Fruit fly (Drosophila melanogaster) whole organism, embryonic: ENCODE data around the gene CG14515.

Source experiments
- CG10654 ChIP-seq: fragments of 200-800 bp; sonication (Bioruptor generic); optimal IDR thresholded peaks from 2 replicates; lab custom pipeline; 2016; ENCODE audit warnings: missing biosample characterization, missing genetic modification characterization
- CG12155 ChIP-seq: fragments of 200-800 bp; sonication (Bioruptor generic); optimal IDR thresholded peaks from 3 replicates; lab custom pipeline; 2016; ENCODE audit warnings: missing biosample characterization, missing genetic modification characterization
- CG13296 ChIP-seq: fragments of 200-800 bp; sonication (Bioruptor generic); optimal IDR thresholded peaks from 3 replicates; lab custom pipeline; 2018; ENCODE audit warnings: missing biosample characterization, mild to moderate bottlenecking, missing genetic modification characterization
- CG13624 ChIP-seq: fragments of 200-800 bp; sonication (Bioruptor generic); optimal IDR thresholded peaks from 2 replicates; lab custom pipeline; 2016; ENCODE audit warnings: missing biosample characterization, missing genetic modification characterization
- CG14860 ChIP-seq: fragments of 200-800 bp; sonication (Bioruptor generic); IDR thresholded peaks from 3 replicates; pipeline ENCODE4 v1.3.6; 2022; ENCODE audit warnings: missing biosample characterization, missing genetic modification characterization; ENCODE audit not compliant: partially characterized antibody
- CG1647 ChIP-seq: fragments of 200-800 bp; sonication (Bioruptor generic); optimal IDR thresholded peaks from 3 replicates; lab custom pipeline; 2016; ENCODE audit warnings: missing biosample characterization, missing genetic modification characterization
- CG16813 ChIP-seq: fragments of 200-800 bp; sonication (Bioruptor generic); IDR thresholded peaks from 3 replicates; pipeline ENCODE4 v1.3.6; 2022; ENCODE audit warnings: missing biosample characterization, missing genetic modification characterization; ENCODE audit not compliant: partially characterized antibody
- CG17829 ChIP-seq: fragments of 200-800 bp; optimal IDR thresholded peaks from 2 replicates; lab custom pipeline; 2019; ENCODE audit warnings: missing biosample characterization, mild to moderate bottlenecking, missing genetic modification characterization, moderate library complexity
- CG1832 ChIP-seq: fragments of 200-800 bp; sonication (Bioruptor generic); optimal IDR thresholded peaks from 2 replicates; lab custom pipeline; 2017; ENCODE audit warnings: missing biosample characterization, mild to moderate bottlenecking, missing genetic modification characterization, inconsistent platforms
- CG30020 ChIP-seq: fragments of 200-800 bp; optimal IDR thresholded peaks from 2 replicates; lab custom pipeline; 2019; ENCODE audit warnings: missing biosample characterization, mild to moderate bottlenecking, missing genetic modification characterization, moderate library complexity
- CG34224 ChIP-seq: fragments of 200-800 bp; sonication (Bioruptor generic); IDR thresholded peaks from 3 replicates; pipeline ENCODE4 v1.3.6; 2022; ENCODE audit warnings: missing biosample characterization, missing genetic modification characterization; ENCODE audit not compliant: partially characterized antibody
- CG34422 ChIP-seq: fragments of 200-800 bp; sonication (Bioruptor generic); IDR thresholded peaks from 3 replicates; pipeline ENCODE4 v1.3.6; 2022; ENCODE audit warnings: missing biosample characterization, missing genetic modification characterization
- CG42726 ChIP-seq: fragments of 200-800 bp; sonication (Bioruptor generic); IDR thresholded peaks from 2 replicates; pipeline ENCODE4 v1.3.6; 2022; ENCODE audit warnings: missing biosample characterization, missing genetic modification characterization; ENCODE audit not compliant: partially characterized antibody
- CG43689 ChIP-seq: fragments of 200-800 bp; sonication (Bioruptor generic); IDR thresholded peaks from 2 replicates; pipeline ENCODE4 v1.3.6; 2022; ENCODE audit warnings: missing biosample characterization, missing genetic modification characterization
- CG6791 ChIP-seq: fragments of 200-800 bp; sonication (Bioruptor generic); IDR thresholded peaks from 3 replicates; pipeline ENCODE4 v1.3.6; 2022; ENCODE audit warnings: missing biosample characterization, missing genetic modification characterization; ENCODE audit not compliant: partially characterized antibody
- CG7963 ChIP-seq: fragments of 200-800 bp; sonication (Bioruptor generic); IDR thresholded peaks from 3 replicates; pipeline ENCODE4 v1.3.6; 2022; ENCODE audit warnings: missing biosample characterization, missing genetic modification characterization; ENCODE audit not compliant: partially characterized antibody
- CG7987 ChIP-seq: fragments of 200-800 bp; sonication (Bioruptor generic); optimal IDR thresholded peaks from 2 replicates; lab custom pipeline; 2018; ENCODE audit warnings: missing biosample characterization, mild to moderate bottlenecking, missing genetic modification characterization, moderate library complexity
- CG8944 ChIP-seq: fragments of 200-800 bp; sonication (Bioruptor generic); optimal IDR thresholded peaks from 3 replicates; lab custom pipeline; 2016; ENCODE audit warnings: missing biosample characterization, missing genetic modification characterization
- CG9797 ChIP-seq: fragments of 200-800 bp; sonication (Bioruptor generic); optimal IDR thresholded peaks from 3 replicates; lab custom pipeline; 2018; ENCODE audit warnings: missing biosample characterization, mild to moderate bottlenecking, missing genetic modification characterization
- CG9932 ChIP-seq: fragments of 200-800 bp; sonication (Bioruptor generic); IDR thresholded peaks from 2 replicates; pipeline ENCODE4 v1.3.6; 2022; ENCODE audit warnings: missing biosample characterization, missing genetic modification characterization
- CHES-1-like ChIP-seq: fragments of 200-800 bp; sonication (Bioruptor generic); optimal IDR thresholded peaks from 2 replicates; lab custom pipeline; 2016; ENCODE audit warnings: missing biosample characterization, missing genetic modification characterization
- CTCF ChIP-seq: fragments of 200-800 bp; sonication (Bioruptor generic); optimal IDR thresholded peaks from 2 replicates; lab custom pipeline; 2017; ENCODE audit warnings: missing biosample characterization, mild to moderate bottlenecking, missing genetic modification characterization, moderate library complexity
- Dbx ChIP-seq: fragments of 200-800 bp; sonication (Bioruptor generic); IDR thresholded peaks from 3 replicates; pipeline ENCODE4 v1.3.6; 2022; ENCODE audit warnings: missing biosample characterization, missing genetic modification characterization
- Dll ChIP-seq: fragments of 200-800 bp; sonication (Bioruptor generic); IDR thresholded peaks from 4 replicates; pipeline ENCODE4 v1.3.6; 2022; ENCODE audit warnings: missing biosample characterization, missing genetic modification characterization; ENCODE audit not compliant: partially characterized antibody
- Dp ChIP-seq: fragments of 200-800 bp; sonication (Bioruptor generic); optimal IDR thresholded peaks from 2 replicates; lab custom pipeline; 2018; ENCODE audit warnings: missing biosample characterization, mild to moderate bottlenecking, missing genetic modification characterization, moderate library complexity
- Gug ChIP-seq: fragments of 200-800 bp; sonication (Bioruptor generic); IDR thresholded peaks from 4 replicates; pipeline ENCODE4 v1.3.6; 2022; ENCODE audit warnings: missing biosample characterization, missing genetic modification characterization
- HLH4C ChIP-seq: fragments of 200-800 bp; sonication (Bioruptor generic); IDR thresholded peaks from 3 replicates; pipeline ENCODE4 v1.3.6; 2022; ENCODE audit warnings: missing biosample characterization, missing genetic modification characterization; ENCODE audit not compliant: partially characterized antibody
- Mes4 ChIP-seq: fragments of 200-800 bp; sonication (Bioruptor generic); optimal IDR thresholded peaks from 2 replicates; lab custom pipeline; 2016; ENCODE audit warnings: missing biosample characterization, missing genetic modification characterization
- NK7.1 ChIP-seq: fragments of 200-800 bp; sonication (Bioruptor generic); optimal IDR thresholded peaks from 3 replicates; lab custom pipeline; 2016; ENCODE audit warnings: missing biosample characterization, missing genetic modification characterization
- Sry-δ ChIP-seq: fragments of 200-800 bp; sonication (Bioruptor generic); optimal IDR thresholded peaks from 2 replicates; lab custom pipeline; 2016; ENCODE audit warnings: missing biosample characterization, missing genetic modification characterization
- Ssrp ChIP-seq: fragments of 200-800 bp; sonication (Bioruptor generic); optimal IDR thresholded peaks from 2 replicates; lab custom pipeline; 2018; ENCODE audit warnings: missing biosample characterization, mild to moderate bottlenecking, missing genetic modification characterization, moderate library complexity
- al ChIP-seq: fragments of 200-800 bp; sonication (Bioruptor generic); IDR thresholded peaks from 2 replicates; pipeline ENCODE4 v1.3.6; 2022; ENCODE audit warnings: missing biosample characterization, missing genetic modification characterization
- bbx ChIP-seq: fragments of 200-800 bp; sonication (Bioruptor generic); IDR thresholded peaks from 2 replicates; pipeline ENCODE4 v1.3.6; 2022; ENCODE audit warnings: missing biosample characterization, missing genetic modification characterization; ENCODE audit not compliant: partially characterized antibody
- danr ChIP-seq: fragments of 200-800 bp; sonication (Bioruptor generic); IDR thresholded peaks from 2 replicates; pipeline ENCODE4 v1.3.6; 2022; ENCODE audit warnings: missing biosample characterization, missing genetic modification characterization
- disco-r ChIP-seq: fragments of 200-800 bp; sonication (Bioruptor generic); optimal IDR thresholded peaks from 2 replicates; lab custom pipeline; 2016; ENCODE audit warnings: missing biosample characterization, missing genetic modification characterization
- gce ChIP-seq: fragments of 200-800 bp; sonication (Bioruptor generic); IDR thresholded peaks from 3 replicates; pipeline ENCODE4 v1.3.6; 2022; ENCODE audit warnings: missing biosample characterization, missing genetic modification characterization
- mirr ChIP-seq: fragments of 200-800 bp; sonication (Bioruptor generic); optimal IDR thresholded peaks from 3 replicates; lab custom pipeline; 2018; ENCODE audit warnings: missing biosample characterization, mild to moderate bottlenecking, missing genetic modification characterization
- nerfin-2 ChIP-seq: fragments of 200-800 bp; sonication (Bioruptor generic); IDR thresholded peaks from 2 replicates; pipeline ENCODE4 v1.3.6; 2022; ENCODE audit warnings: missing biosample characterization, missing genetic modification characterization; ENCODE audit not compliant: partially characterized antibody
- nmo ChIP-seq: fragments of 200-800 bp; sonication (Bioruptor generic); optimal IDR thresholded peaks from 2 replicates; lab custom pipeline; 2018; ENCODE audit warnings: missing biosample characterization, mild to moderate bottlenecking, missing genetic modification characterization, moderate library complexity
- phol ChIP-seq: fragments of 200-800 bp; sonication (Bioruptor generic); optimal IDR thresholded peaks from 3 replicates; lab custom pipeline; 2018; ENCODE audit warnings: missing biosample characterization, mild to moderate bottlenecking, missing genetic modification characterization, moderate library complexity
- prd ChIP-seq, 3 experiments: fragments of >200 bp in 2 of 3; fragments of 200-800 bp in 1 of 3; sonication (Bioruptor generic) in 1 of 3; optimal IDR thresholded peaks in 2 of 3; IDR thresholded peaks in 1 of 3; 2 replicates in 2 of 3; 3 replicates in 1 of 3; pipeline versions ENCODE4 v1.3.6 to Lab custom; 2017 to 2022; ENCODE audit warnings: missing biosample characterization in 1 of 3, missing genetic modification characterization in 1 of 3
- ro ChIP-seq: fragments of 200-800 bp; sonication (Bioruptor generic); IDR thresholded peaks from 2 replicates; pipeline ENCODE4 v1.3.6; 2022; ENCODE audit warnings: missing biosample characterization, missing genetic modification characterization
- sd ChIP-seq: fragments of 200-800 bp; sonication (Bioruptor generic); optimal IDR thresholded peaks from 3 replicates; lab custom pipeline; 2018; ENCODE audit warnings: missing biosample characterization, mild to moderate bottlenecking, missing genetic modification characterization, moderate library complexity
- ssp ChIP-seq: fragments of 200-800 bp; sonication (Bioruptor generic); IDR thresholded peaks from 2 replicates; pipeline ENCODE4 v1.3.6; 2022; ENCODE audit warnings: missing biosample characterization, missing genetic modification characterization
- stwl ChIP-seq: fragments of 200-800 bp; sonication (Bioruptor generic); optimal IDR thresholded peaks from 3 replicates; lab custom pipeline; 2018; ENCODE audit warnings: missing biosample characterization, mild to moderate bottlenecking, missing genetic modification characterization, moderate library complexity
- trem ChIP-seq: fragments of 200-800 bp; optimal IDR thresholded peaks from 3 replicates; lab custom pipeline; 2019; ENCODE audit warnings: missing biosample characterization, mild to moderate bottlenecking, missing genetic modification characterization, moderate library complexity
- trh ChIP-seq: fragments of 200-800 bp; sonication (Bioruptor generic); optimal IDR thresholded peaks from 2 replicates; lab custom pipeline; 2016; ENCODE audit warnings: missing biosample characterization, missing genetic modification characterization

CG14515 gene

dm6 chr3R:29222891-29223842 lies 25.8 kb downstream of the CG14515 start, which contains the start of the genes Cisd2 and Brd8 (continued):
- TF ChIP-seq CG34224 (peak; percentile 98), bbx (GFP tag; lab: Robert Waterston, UW) (peak; percentile 97), Sry-δ (GFP tag; lab: Kevin White, UChicago) (peak; percentile 95), nmo (GFP tag; lab: Kevin White, UChicago) (peak; percentile 43), CG10654 (no peak), Dbx (no peak), CG13296 (GFP tag; lab: Kevin White, UChicago) (no peak), trh (GFP tag; lab: Kevin White, UChicago) (no peak), ro (GFP tag; lab: Robert Waterston, UW) (no peak), CHES-1-like (GFP tag; lab: Kevin White, UChicago) (peak; percentile 63), CG30020 (tag; lab: Kevin White, UChicago) (peak; percentile 29), sd (peak; percentile 54), CG34422 (GFP tag; lab: Robert Waterston, UW) (peak; percentile 47; the same call in 1 of the 3 replicates), gce (GFP tag; lab: Robert Waterston, UW) (no peak), Mes4 (GFP tag; lab: Kevin White, UChicago) (peak; percentile 8), Ssrp (tag; lab: Kevin White, UChicago) (no peak), NK7.1 (GFP tag; lab: Kevin White, UChicago) (no peak), CG7987 (GFP tag; lab: Kevin White, UChicago) (peak; percentile 57), Gug (GFP tag; lab: Robert Waterston, UW) (no peak), mirr (peak; percentile 12), prd (optimal IDR thresholded peaks at IDR 0.05; lab: Kevin White, UChicago) (no peak), prd (GFP tag; IDR thresholded peaks at IDR 0.05; lab: Robert Waterston, UW) (0 out of 3 replicates have a peak, but pooled peaks have one; percentile 4), CG12155 (GFP tag; lab: Kevin White, UChicago) (no peak), danr (GFP tag; lab: Robert Waterston, UW) (no peak), CG7963 (peak; percentile 98), Dll (GFP tag; lab: Robert Waterston, UW) (peak; percentile 89), CG9797 (GFP tag; lab: Kevin White, UChicago) (peak; percentile 86), ssp (GFP tag; lab: Robert Waterston, UW) (no peak), CTCF (GFP tag; lab: Kevin White, UChicago) (peak; percentile 55), trem (tag; lab: Kevin White, UChicago) (peak; percentile 37), CG8944 (GFP tag; lab: Kevin White, UChicago) (no peak), CG6791 (GFP tag; lab: Robert Waterston, UW) (peak; percentile 98), CG9932 (GFP tag; lab: Robert Waterston, UW) (peak; percentile 36; the same call in 1 of the 2 replicates), CG1647 (GFP tag; lab: Kevin White, UChicago) (no peak), CG16813 (GFP tag; lab: Robert Waterston, UW) (peak; percentile 92), CG13624 (peak; percentile 31), CG17829 (tag; lab: Kevin White, UChicago) (peak; percentile 46), stwl (tag; lab: Kevin White, UChicago) (peak; percentile 90), CG1832 (no peak), Dp (GFP tag; lab: Kevin White, UChicago) (peak; percentile 54), nerfin-2 (peak; percentile 94), CG43689 (GFP tag; lab: Robert Waterston, UW) (no peak), al (no peak), phol (tag; lab: Kevin White, UChicago) (peak; percentile 28), disco-r (GFP tag; lab: Kevin White, UChicago) (no peak), HLH4C (GFP tag; lab: Robert Waterston, UW) (peak; percentile 98), CG42726 (GFP tag; lab: Robert Waterston, UW) (peak; percentile 77; the same call in 1 of the 2 replicates), CG14860 (peak; percentile 96)
